Fruit fly (Drosophila melanogaster) whole organism, embryonic: ENCODE results near the gene CG31109.

ENCODE experiments used
- Awh ChIP-seq: fragments of 200-800 bp; sonication (Bioruptor generic); IDR thresholded peaks from 2 replicates; pipeline ENCODE4, ENCODE4 v1.3.6; 2022; ENCODE audit warnings: missing biosample characterization, missing genetic modification characterization
- Bteb2 ChIP-seq: fragments of 200-800 bp; sonication (Bioruptor generic); optimal IDR thresholded peaks from 2 replicates; lab custom pipeline; 2016; ENCODE audit warnings: missing biosample characterization, missing genetic modification characterization
- C15 ChIP-seq: fragments of 200-800 bp; sonication (Bioruptor generic); IDR thresholded peaks from 3 replicates; pipeline ENCODE4 v1.3.6; 2022; ENCODE audit warnings: missing biosample characterization, missing genetic modification characterization
- CG11093 ChIP-seq: fragments of 200-800 bp; sonication (Bioruptor generic); IDR thresholded peaks from 3 replicates; pipeline ENCODE4 v1.3.6; 2022; ENCODE audit warnings: missing biosample characterization, missing genetic modification characterization
- CG11247 ChIP-seq: fragments of 200-800 bp; sonication (Bioruptor generic); IDR thresholded peaks from 2 replicates; pipeline ENCODE4 v1.3.6; 2022; ENCODE audit warnings: missing biosample characterization, missing genetic modification characterization
- CG12236 ChIP-seq: fragments of 200-800 bp; sonication (Bioruptor generic); optimal IDR thresholded peaks from 2 replicates; lab custom pipeline; 2016; ENCODE audit warnings: missing biosample characterization, missing genetic modification characterization
- CG12299 ChIP-seq: fragments of 200-800 bp; sonication (Bioruptor generic); optimal IDR thresholded peaks from 2 replicates; lab custom pipeline; 2018; ENCODE audit warnings: missing biosample characterization, mild to moderate bottlenecking, missing genetic modification characterization
- CG13287 ChIP-seq: fragments of 200-800 bp; sonication (Bioruptor generic); IDR thresholded peaks from 2 replicates; pipeline ENCODE4 v1.3.6; 2022; ENCODE audit warnings: missing biosample characterization, missing genetic modification characterization; ENCODE audit not compliant: partially characterized antibody
- CG15269 ChIP-seq: fragments of 200-800 bp; sonication (Bioruptor generic); optimal IDR thresholded peaks from 2 replicates; lab custom pipeline; 2018; ENCODE audit warnings: missing biosample characterization, mild to moderate bottlenecking, missing genetic modification characterization, moderate library complexity
- CG1647 ChIP-seq: fragments of 200-800 bp; sonication (Bioruptor generic); optimal IDR thresholded peaks from 3 replicates; lab custom pipeline; 2016; ENCODE audit warnings: missing biosample characterization, missing genetic modification characterization
- CG17186 ChIP-seq: fragments of 200-800 bp; sonication (Bioruptor generic); optimal IDR thresholded peaks from 3 replicates; lab custom pipeline; 2017; ENCODE audit warnings: missing biosample characterization, missing genetic modification reagents, missing genetic modification characterization
- CG1792 ChIP-seq: fragments of 200-800 bp; sonication (Bioruptor generic); optimal IDR thresholded peaks from 2 replicates; lab custom pipeline; 2016; ENCODE audit warnings: missing biosample characterization, missing genetic modification characterization
- CG3163 ChIP-seq: fragments of 200-800 bp; sonication (Bioruptor generic); optimal IDR thresholded peaks from 3 replicates; lab custom pipeline; 2016; ENCODE audit warnings: missing biosample characterization, missing genetic modification characterization
- CG4404 ChIP-seq: fragments of 200-800 bp; sonication (Bioruptor generic); IDR thresholded peaks from 2 replicates; pipeline ENCODE4 v1.3.6; 2022; ENCODE audit warnings: missing biosample characterization, missing genetic modification characterization
- CG7786 ChIP-seq: fragments of 200-800 bp; sonication (Bioruptor generic); optimal IDR thresholded peaks from 2 replicates; lab custom pipeline; 2016; ENCODE audit warnings: missing biosample characterization, missing genetic modification characterization
- CG9876 ChIP-seq: fragments of 200-800 bp; sonication (Bioruptor generic); optimal IDR thresholded peaks from 2 replicates; lab custom pipeline; 2016; ENCODE audit warnings: missing biosample characterization, missing genetic modification characterization
- E2f2 ChIP-seq: fragments of 200-800 bp; sonication (Bioruptor generic); IDR thresholded peaks from 2 replicates; pipeline ENCODE4 v1.3.6; 2022; ENCODE audit warnings: missing biosample characterization, missing genetic modification characterization
- Ets65A ChIP-seq: fragments of 200-800 bp; sonication (Bioruptor generic); peaks from one replicate; lab custom pipeline; 2016; ENCODE audit warnings: missing biosample characterization, missing genetic modification characterization
- Ets97D ChIP-seq: fragments of 200-800 bp; sonication (Bioruptor generic); optimal IDR thresholded peaks from 3 replicates; lab custom pipeline; 2016; ENCODE audit warnings: missing biosample characterization, missing genetic modification characterization
- HLH4C ChIP-seq: fragments of 200-800 bp; sonication (Bioruptor generic); IDR thresholded peaks from 3 replicates; pipeline ENCODE4 v1.3.6; 2022; ENCODE audit warnings: missing biosample characterization, missing genetic modification characterization; ENCODE audit not compliant: partially characterized antibody
- Max ChIP-seq: fragments of 200-800 bp; sonication (Bioruptor generic); optimal IDR thresholded peaks from 2 replicates; lab custom pipeline; 2016; ENCODE audit warnings: missing biosample characterization, mild to moderate bottlenecking, missing genetic modification characterization
- Rfx ChIP-seq: fragments of 200-800 bp; sonication (Bioruptor generic); IDR thresholded peaks from 2 replicates; pipeline ENCODE4 v1.3.6; 2022; ENCODE audit warnings: missing biosample characterization, missing genetic modification characterization
- Xbp1 ChIP-seq: fragments of 200-800 bp; sonication (Bioruptor generic); optimal IDR thresholded peaks from 3 replicates; lab custom pipeline; 2016; ENCODE audit warnings: missing biosample characterization, mild to moderate bottlenecking, missing genetic modification characterization
- abd-A ChIP-seq: fragments of 200-800 bp; sonication (Bioruptor generic); optimal IDR thresholded peaks from 3 replicates; lab custom pipeline; 2019; ENCODE audit warnings: missing biosample characterization, mild to moderate bottlenecking, missing genetic modification characterization, moderate library complexity
- cas ChIP-seq: fragments of 200-800 bp; sonication (Bioruptor generic); IDR thresholded peaks from 2 replicates; pipeline ENCODE4 v1.3.6; 2022; ENCODE audit warnings: missing biosample characterization, missing genetic modification characterization
- caup ChIP-seq: fragments of 200-800 bp; sonication (Bioruptor generic); optimal IDR thresholded peaks from 3 replicates; lab custom pipeline; 2017; ENCODE audit warnings: missing biosample characterization, mild to moderate bottlenecking, missing genetic modification characterization, moderate library complexity; ENCODE audit not compliant: severe bottlenecking
- cg ChIP-seq: fragments of 200-800 bp; sonication (Bioruptor generic); optimal IDR thresholded peaks from 3 replicates; lab custom pipeline; 2019; ENCODE audit warnings: missing biosample characterization, mild to moderate bottlenecking, missing genetic modification characterization, moderate library complexity
- chinmo ChIP-seq: fragments of 200-800 bp; sonication (Bioruptor generic); IDR thresholded peaks from 4 replicates; pipeline ENCODE4 v1.3.6; 2022; ENCODE audit warnings: missing biosample characterization, missing genetic modification characterization; ENCODE audit not compliant: partially characterized antibody
- ci ChIP-seq: fragments of 200-800 bp; sonication (Bioruptor generic); IDR thresholded peaks from 3 replicates; pipeline ENCODE4 v1.3.6; 2022; ENCODE audit warnings: missing biosample characterization, missing genetic modification characterization
- da ChIP-seq: fragments of 200-800 bp; sonication (Bioruptor generic); optimal IDR thresholded peaks from 2 replicates; lab custom pipeline; 2016; ENCODE audit warnings: missing biosample characterization, missing genetic modification characterization
- dmrt11E ChIP-seq: fragments of 200-800 bp; sonication (Bioruptor generic); optimal IDR thresholded peaks from 3 replicates; lab custom pipeline; 2018; ENCODE audit warnings: missing biosample characterization, mild to moderate bottlenecking, missing genetic modification characterization, moderate library complexity
- gcm ChIP-seq: fragments of 200-800 bp; sonication (Bioruptor generic); optimal IDR thresholded peaks from 2 replicates; lab custom pipeline; 2019; ENCODE audit warnings: missing biosample characterization, mild to moderate bottlenecking, missing genetic modification characterization, moderate library complexity
- gfzf ChIP-seq: fragments of 200-800 bp; sonication (Bioruptor generic); optimal IDR thresholded peaks from 2 replicates; lab custom pipeline; 2016; ENCODE audit warnings: missing biosample characterization, mild to moderate bottlenecking, missing genetic modification characterization, moderate library complexity
- grn ChIP-seq: fragments of 200-800 bp; sonication (Bioruptor generic); optimal IDR thresholded peaks from 3 replicates; lab custom pipeline; 2017; ENCODE audit warnings: missing biosample characterization, missing genetic modification characterization
- ham ChIP-seq: fragments of 200-800 bp; sonication (Bioruptor generic); IDR thresholded peaks from 2 replicates; pipeline ENCODE4 v1.3.6; 2022; ENCODE audit warnings: missing biosample characterization, missing genetic modification characterization
- her ChIP-seq: fragments of 200-800 bp; sonication (Bioruptor generic); optimal IDR thresholded peaks from 2 replicates; lab custom pipeline; 2016; ENCODE audit warnings: missing biosample characterization, missing genetic modification characterization
- knrl ChIP-seq: fragments of 200-800 bp; sonication (Bioruptor generic); IDR thresholded peaks from 3 replicates; pipeline ENCODE4 v1.3.6; 2022; ENCODE audit warnings: missing biosample characterization, missing genetic modification characterization; ENCODE audit not compliant: partially characterized antibody
- mld ChIP-seq: fragments of 200-800 bp; sonication (Bioruptor generic); IDR thresholded peaks from 3 replicates; pipeline ENCODE4 v1.3.6; 2022; ENCODE audit warnings: missing biosample characterization, missing genetic modification characterization; ENCODE audit not compliant: partially characterized antibody
- nerfin-2 ChIP-seq: fragments of 200-800 bp; sonication (Bioruptor generic); IDR thresholded peaks from 2 replicates; pipeline ENCODE4 v1.3.6; 2022; ENCODE audit warnings: missing biosample characterization, missing genetic modification characterization; ENCODE audit not compliant: partially characterized antibody
- nmo ChIP-seq: fragments of 200-800 bp; sonication (Bioruptor generic); optimal IDR thresholded peaks from 2 replicates; lab custom pipeline; 2018; ENCODE audit warnings: missing biosample characterization, mild to moderate bottlenecking, missing genetic modification characterization, moderate library complexity
- nom ChIP-seq: fragments of 200-800 bp; sonication (Bioruptor generic); optimal IDR thresholded peaks from 2 replicates; lab custom pipeline; 2017; ENCODE audit warnings: missing biosample characterization, missing genetic modification characterization, mild to moderate bottlenecking, moderate library complexity, missing genetic modification reagents
- oc ChIP-seq: fragments of 200-800 bp; sonication (Bioruptor generic); optimal IDR thresholded peaks from 2 replicates; lab custom pipeline; 2018; ENCODE audit warnings: missing biosample characterization, mild to moderate bottlenecking, missing genetic modification characterization, moderate library complexity
- odd ChIP-seq: fragments of 200-800 bp; sonication (Bioruptor generic); optimal IDR thresholded peaks from 2 replicates; lab custom pipeline; 2017; ENCODE audit warnings: missing biosample characterization, mild to moderate bottlenecking, missing genetic modification characterization
- peb ChIP-seq: fragments of 200-800 bp; sonication (Bioruptor generic); IDR thresholded peaks from 2 replicates; pipeline ENCODE4 v1.3.6; 2022; ENCODE audit warnings: missing biosample characterization, missing genetic modification characterization
- psq ChIP-seq: fragments of 200-800 bp; sonication (Bioruptor generic); optimal IDR thresholded peaks from 2 replicates; lab custom pipeline; 2017; ENCODE audit warnings: missing biosample characterization, missing genetic modification characterization
- ro ChIP-seq: fragments of 200-800 bp; sonication (Bioruptor generic); IDR thresholded peaks from 2 replicates; pipeline ENCODE4 v1.3.6; 2022; ENCODE audit warnings: missing biosample characterization, missing genetic modification characterization
- row ChIP-seq: fragments of 200-800 bp; sonication (Bioruptor generic); IDR thresholded peaks from 3 replicates; pipeline ENCODE4 v1.3.6; 2022; ENCODE audit warnings: missing biosample characterization, missing genetic modification characterization
- shn ChIP-seq: fragments of 200-800 bp; sonication (Bioruptor generic); optimal IDR thresholded peaks from 3 replicates; lab custom pipeline; 2016; ENCODE audit warnings: missing biosample characterization, missing genetic modification characterization
- sisA ChIP-seq: fragments of 200-800 bp; sonication (Bioruptor generic); IDR thresholded peaks from 2 replicates; pipeline ENCODE4 v1.3.6; 2022; ENCODE audit warnings: missing biosample characterization, missing genetic modification characterization

CG31109 gene

dm6 chr3R:25023056-25023455 lies 31.4 kb downstream of the CG31109 start, which contains the start of gene beta4GalT7 (continued):
- no peak for TF ChIP-seq mld (GFP tag; lab: Robert Waterston, UW)
- no peak for TF ChIP-seq Xbp1
- no peak for TF ChIP-seq CG1792
- no peak for TF ChIP-seq CG11247 (GFP tag; lab: Robert Waterston, UW)
- TF ChIP-seq knrl (GFP tag; lab: Robert Waterston, UW) = no peak
- no peak for TF ChIP-seq nerfin-2 (GFP tag; lab: Robert Waterston, UW)
- TF ChIP-seq da = no peak
- no peak for TF ChIP-seq caup
- TF ChIP-seq CG7786 (GFP tag; lab: Kevin White, UChicago) = no peak
- TF ChIP-seq ham (GFP tag; lab: Robert Waterston, UW) = no peak
- TF ChIP-seq Max = no peak
- TF ChIP-seq CG12299 (tag; lab: Kevin White, UChicago) = no peak
- TF ChIP-seq E2f2 = peak; percentile 87
- TF ChIP-seq gfzf (GFP tag; lab: Kevin White, UChicago) = peak; percentile 79
- TF ChIP-seq odd (GFP tag; lab: Kevin White, UChicago) = no peak
- TF ChIP-seq cas = no peak
- no peak for TF ChIP-seq gcm
- no peak for TF ChIP-seq her (GFP tag; lab: Kevin White, UChicago)
- no peak for TF ChIP-seq CG15269
- no peak for TF ChIP-seq CG12236 (GFP tag; lab: Kevin White, UChicago)
- no peak for TF ChIP-seq peb (GFP tag; lab: Robert Waterston, UW)

dm6 chr3R:25012016-25012415 lies 42.4 kb downstream of the CG31109 start:
- TF ChIP-seq Rfx (no peak), CG9876 (no peak), Ets65A (GFP tag; lab: Kevin White, UChicago) (peak; percentile 11), chinmo (GFP tag; lab: Robert Waterston, UW) (0 out of 4 replicates have a peak, but pooled peaks have one; percentile 35), grn (GFP tag; lab: Kevin White, UChicago) (peak; percentile 32), CG17186 (no peak), Awh (GFP tag; lab: Robert Waterston, UW) (0 out of 2 replicates have a peak, but pooled peaks have one; percentile 25), CG15269 (peak; percentile 51), oc (peak; percentile 96)

dm6 chr3R:25009745-25010446 lies 44.6 kb downstream of the CG31109 start:
- TF ChIP-seq CG4404 = peak; percentile 34; the same call in 1 of the 2 replicates
- no peak for TF ChIP-seq C15 (GFP tag; lab: Robert Waterston, UW)
- TF ChIP-seq nmo = peak; percentile 9
- TF ChIP-seq CG1647 (GFP tag; lab: Kevin White, UChicago) = no peak
- TF ChIP-seq nom = peak; percentile 80
- no peak for TF ChIP-seq cg
- no peak for TF ChIP-seq psq (GFP tag; lab: Kevin White, UChicago)
- TF ChIP-seq shn (GFP tag; lab: Kevin White, UChicago) = no peak
- TF ChIP-seq dmrt11E = peak; percentile 30
- TF ChIP-seq CG12236 (GFP tag; lab: Kevin White, UChicago) = no peak
- no peak for TF ChIP-seq HLH4C (GFP tag; lab: Robert Waterston, UW)
- peak; percentile 14; the same call in 1 of the 3 replicates for TF ChIP-seq row
- TF ChIP-seq Ets97D (GFP tag; lab: Kevin White, UChicago) = no peak
- TF ChIP-seq CG13287 (GFP tag; lab: Robert Waterston, UW) = no peak
- no peak for TF ChIP-seq ro (GFP tag; lab: Robert Waterston, UW)
- peak; percentile 29; the same call in 1 of the 3 replicates for TF ChIP-seq ci
- no peak for TF ChIP-seq Bteb2 (GFP tag; lab: Kevin White, UChicago)
- 0 out of 2 replicates have a peak, but pooled peaks have one; percentile 12 for TF ChIP-seq sisA
- no peak for TF ChIP-seq CG3163 (GFP tag; lab: Kevin White, UChicago)
- no peak for TF ChIP-seq Ets65A (GFP tag; lab: Kevin White, UChicago)
- no peak for TF ChIP-seq abd-A
- no peak for TF ChIP-seq CG11093
